Worm (Caenorhabditis elegans) whole organism, L1 larva: ENCODE measurements around the gene uba-1.

Experiments used
- alr-1 ChIP-seq: fragments of 200-800 bp; sonication (Bioruptor generic); optimal IDR thresholded peaks from 2 replicates; lab custom pipeline; 2018; ENCODE audit warnings: borderline replicate concordance, mild to moderate bottlenecking, missing genetic modification characterization, missing compliant biosample characterization
- ama-1 ChIP-seq: fragments of 150-350 bp; optimal IDR thresholded peaks from 2 replicates; lab custom pipeline; 2014
- lsy-2 ChIP-seq, 2 experiments: fragments of 150-350 bp; optimal IDR thresholded peaks; 2 replicates each; lab custom pipeline; 2014; ENCODE audit warnings: missing biosample characterization in 2 of 2, missing genetic modification characterization in 2 of 2
- mep-1 ChIP-seq: fragments of 150-350 bp; optimal IDR thresholded peaks from 2 replicates; lab custom pipeline; 2014; ENCODE audit warnings: missing biosample characterization, missing genetic modification characterization
- nhr-12 ChIP-seq: sonication (generic microtip); optimal IDR thresholded peaks from 2 replicates; lab custom pipeline; 2017; ENCODE audit warnings: missing biosample characterization, missing genetic modification characterization
- nhr-237 ChIP-seq: fragments of 150-350 bp; optimal IDR thresholded peaks from 2 replicates; lab custom pipeline; 2014; ENCODE audit warnings: missing biosample characterization, missing genetic modification characterization
- pqm-1 ChIP-seq: sonication (generic microtip); optimal IDR thresholded peaks from 3 replicates; lab custom pipeline; 2017; ENCODE audit warnings: missing biosample characterization, missing genetic modification characterization

DNA sequence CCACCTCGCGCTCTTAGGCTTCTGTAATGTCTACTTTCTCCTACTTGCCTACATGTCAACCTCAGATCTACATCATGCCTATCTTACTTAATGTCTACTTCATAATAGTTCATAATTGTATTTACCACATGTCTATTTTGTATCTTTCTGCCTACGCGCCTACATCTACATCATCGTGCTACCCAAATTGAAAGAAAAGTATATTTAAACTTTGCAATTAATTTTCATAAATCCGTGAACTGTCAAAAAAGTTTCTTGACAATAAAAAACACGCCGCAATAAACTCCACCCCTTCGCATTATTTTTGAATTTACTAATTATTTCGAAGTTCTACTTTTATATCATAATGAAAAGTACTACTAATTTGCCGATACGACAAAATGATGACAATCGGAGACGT, 28.2 kb upstream of the uba-1 start, which contains the start of gene F44D12.8:
- TF ChIP-seq mep-1 (tag; lab: Kevin White, UChicago) (no peak), ama-1 (lab: Kevin White, UChicago) (no peak), alr-1 (tag; lab: Kevin White, UChicago) (no peak), lsy-2 (tag; optimal IDR thresholded peaks at IDR 0.05; lab: Kevin White, UChicago) (no peak), nhr-12 (tag; lab: Kevin White, UChicago) (no peak), nhr-237 (tag; lab: Kevin White, UChicago) (no peak), pqm-1 (tag; lab: Kevin White, UChicago) (no peak)
